Fruit fly (Drosophila melanogaster): Measurements from ENCODE around the gene dac.

DNA sequence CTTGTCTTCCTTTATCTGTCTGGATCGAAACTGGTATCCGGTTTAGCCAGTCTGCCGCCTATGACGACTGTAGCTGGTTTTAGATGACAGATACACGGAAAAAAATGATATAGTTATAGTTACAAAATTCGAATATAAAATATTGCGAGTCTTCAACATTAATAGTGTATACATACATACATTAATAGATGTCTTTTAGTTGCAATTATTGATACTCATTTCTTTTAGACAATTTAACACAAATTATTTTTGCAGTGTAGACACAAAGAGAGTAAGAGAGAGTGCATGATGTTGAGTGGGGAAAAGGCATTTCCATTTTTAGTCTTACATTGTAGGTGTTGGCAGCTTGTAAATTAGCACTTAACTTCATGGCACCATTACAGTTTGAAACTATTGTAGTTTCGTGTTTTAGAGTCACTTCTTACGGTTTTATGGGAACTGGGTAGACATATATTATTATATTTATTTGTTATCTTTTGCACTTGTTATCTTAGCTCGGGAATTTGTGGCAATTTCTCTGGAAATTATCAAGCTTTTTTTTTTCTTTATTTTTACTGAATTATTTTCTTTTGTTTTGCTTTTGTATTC, 9.5 kb upstream of the dac start:
- no peak for TF ChIP-seq Crg-1 (GFP tag; optimal IDR thresholded peaks at IDR 0.05)
- no peak for TF ChIP-seq kay (GFP tag; ENCODE audit: borderline replicate concordance)
- TF ChIP-seq CG12768 (GFP tag; optimal IDR thresholded peaks at IDR 0.05), result no peak
- TF ChIP-seq cnc (optimal IDR thresholded peaks at IDR 0.05), result no peak
- peak; percentile 70 for TF ChIP-seq CG5204 (GFP tag; optimal IDR thresholded peaks at IDR 0.05)
